Worm (Caenorhabditis elegans) whole organism, L3 larva: ENCODE measurements around the gene D1086.19.

ENCODE experiments used
- R02D3.7 ChIP-seq: fragments of 150-350 bp; optimal IDR thresholded peaks from 2 replicates; lab custom pipeline; 2014; ENCODE audit warnings: missing biosample characterization, missing genetic modification characterization
- ZK546.5 ChIP-seq: sonication (generic microtip); optimal IDR thresholded peaks from 2 replicates; lab custom pipeline; 2017; ENCODE audit warnings: missing biosample characterization, missing genetic modification characterization
- aly-2 ChIP-seq: fragments of 150-350 bp; optimal IDR thresholded peaks from 2 replicates; lab custom pipeline; 2014; ENCODE audit warnings: missing biosample characterization, missing genetic modification characterization
- ama-1 ChIP-seq: fragments of 150-350 bp; optimal IDR thresholded peaks from 2 replicates; lab custom pipeline; 2018
- ceh-16 ChIP-seq: sonication (generic microtip); optimal IDR thresholded peaks from 2 replicates; lab custom pipeline; 2017; ENCODE audit warnings: missing biosample characterization, missing genetic modification characterization
- ceh-28 ChIP-seq: fragments of 150-350 bp; optimal IDR thresholded peaks from 2 replicates; lab custom pipeline; 2014; ENCODE audit warnings: missing biosample characterization, missing genetic modification reagents, missing genetic modification characterization
- ceh-82 ChIP-seq: fragments of 150-350 bp; optimal IDR thresholded peaks from 2 replicates; lab custom pipeline; 2014; ENCODE audit warnings: missing biosample characterization, missing genetic modification characterization
- ceh-9 ChIP-seq: sonication (generic microtip); optimal IDR thresholded peaks from 2 replicates; lab custom pipeline; 2018; ENCODE audit warnings: missing biosample characterization, missing genetic modification characterization
- daf-12 ChIP-seq: fragments of 150-350 bp; optimal IDR thresholded peaks from 2 replicates; lab custom pipeline; 2014; ENCODE audit warnings: missing biosample characterization, missing genetic modification reagents, missing genetic modification characterization
- egl-27 ChIP-seq: sonication (generic microtip); optimal IDR thresholded peaks from 4 replicates; lab custom pipeline; 2017; ENCODE audit warnings: missing biosample characterization, missing genetic modification reagents, missing genetic modification characterization
- egl-5 ChIP-seq: fragments of 150-350 bp; optimal IDR thresholded peaks from 2 replicates; lab custom pipeline; 2017; ENCODE audit warnings: missing biosample characterization, missing genetic modification reagents, missing genetic modification characterization, inconsistent platforms
- elt-1 ChIP-seq: fragments of 150-350 bp; optimal IDR thresholded peaks from 2 replicates; lab custom pipeline; 2014; ENCODE audit warnings: missing biosample characterization, missing genetic modification characterization
- elt-2 ChIP-seq: sonication (generic microtip); optimal IDR thresholded peaks from 2 replicates; lab custom pipeline; 2016; ENCODE audit warnings: missing genetic modification reagents, mild to moderate bottlenecking, missing genetic modification characterization, missing compliant biosample characterization
- elt-3 ChIP-seq, 3 experiments: fragments of 150-350 bp in 1 of 3; sonication (generic microtip) in 2 of 3; optimal IDR thresholded peaks; 2 replicates in 2 of 3; 4 replicates in 1 of 3; lab custom pipeline; 2014 to 2017; ENCODE audit warnings: missing biosample characterization in 3 of 3, missing genetic modification characterization in 3 of 3
- fkh-10 ChIP-seq: sonication (generic microtip); optimal IDR thresholded peaks from 2 replicates; lab custom pipeline; 2017; ENCODE audit warnings: missing biosample characterization, missing genetic modification reagents, missing genetic modification characterization
- hmg-11 ChIP-seq: sonication (generic microtip); optimal IDR thresholded peaks from 2 replicates; lab custom pipeline; 2016; ENCODE audit warnings: missing genetic modification characterization, missing compliant biosample characterization
- jun-1 ChIP-seq: fragments of 150-350 bp; optimal IDR thresholded peaks from 2 replicates; lab custom pipeline; 2014; ENCODE audit warnings: missing biosample characterization, missing genetic modification reagents, missing genetic modification characterization
- lin-15B ChIP-seq: fragments of 150-350 bp; optimal IDR thresholded peaks from 2 replicates; lab custom pipeline; 2014; ENCODE audit warnings: missing biosample characterization, missing genetic modification characterization
- lin-39 ChIP-seq: fragments of 150-350 bp; optimal IDR thresholded peaks from 2 replicates; lab custom pipeline; 2018; ENCODE audit warnings: missing biosample characterization, missing genetic modification reagents, missing genetic modification characterization
- mdl-1 ChIP-seq: fragments of 150-350 bp; optimal IDR thresholded peaks from 2 replicates; lab custom pipeline; 2014; ENCODE audit warnings: missing biosample characterization, missing genetic modification characterization
- nfya-1 ChIP-seq: sonication (generic microtip); optimal IDR thresholded peaks from 2 replicates; lab custom pipeline; 2017; ENCODE audit warnings: missing genetic modification characterization, mild to moderate bottlenecking, missing compliant biosample characterization, antibody characterized with exemption, moderate library complexity; ENCODE audit not compliant: insufficient read depth
- nhr-12 ChIP-seq: fragments of 150-350 bp; optimal IDR thresholded peaks from 2 replicates; lab custom pipeline; 2014; ENCODE audit warnings: missing biosample characterization, missing genetic modification characterization
- nhr-25 ChIP-seq: sonication (generic microtip); optimal IDR thresholded peaks from 2 replicates; lab custom pipeline; 2017; ENCODE audit warnings: missing biosample characterization, missing genetic modification characterization
- nhr-28 ChIP-seq: fragments of 150-350 bp; optimal IDR thresholded peaks from 2 replicates; lab custom pipeline; 2014; ENCODE audit warnings: missing biosample characterization, missing genetic modification characterization
- nhr-43 ChIP-seq: sonication (generic microtip); optimal IDR thresholded peaks from 2 replicates; lab custom pipeline; 2016; ENCODE audit warnings: mild to moderate bottlenecking, missing genetic modification characterization, missing compliant biosample characterization; ENCODE audit not compliant: poor library complexity, severe bottlenecking
- nhr-67 ChIP-seq: fragments of 150-350 bp; optimal IDR thresholded peaks from 2 replicates; lab custom pipeline; 2014; ENCODE audit warnings: missing biosample characterization, missing genetic modification characterization
- nhr-77 ChIP-seq: fragments of 150-350 bp; optimal IDR thresholded peaks from 2 replicates; lab custom pipeline; 2014; ENCODE audit warnings: missing biosample characterization, missing genetic modification characterization
- pha-4 ChIP-seq: fragments of 150-350 bp; optimal IDR thresholded peaks from 2 replicates; lab custom pipeline; 2014; ENCODE audit warnings: missing biosample characterization, missing genetic modification reagents, missing genetic modification characterization
- pqm-1 ChIP-seq: fragments of 150-350 bp; optimal IDR thresholded peaks from 2 replicates; lab custom pipeline; 2017; ENCODE audit warnings: missing biosample characterization, missing genetic modification characterization, inconsistent platforms
- sea-2 ChIP-seq: fragments of 150-350 bp; sonication (generic microtip); optimal IDR thresholded peaks from 4 replicates; lab custom pipeline; 2014; ENCODE audit warnings: missing biosample characterization, missing genetic modification reagents, missing genetic modification characterization
- snpc-4 ChIP-seq: fragments of 150-350 bp; optimal IDR thresholded peaks from 2 replicates; lab custom pipeline; 2014; ENCODE audit warnings: missing biosample characterization, missing genetic modification characterization
- tbx-2 ChIP-seq: sonication (generic microtip); optimal IDR thresholded peaks from 2 replicates; lab custom pipeline; 2016; ENCODE audit warnings: mild to moderate bottlenecking, missing genetic modification characterization, missing compliant biosample characterization
- unc-39 ChIP-seq: sonication (generic microtip); optimal IDR thresholded peaks from 4 replicates; lab custom pipeline; 2017; ENCODE audit warnings: missing biosample characterization, missing genetic modification characterization
- unc-62 ChIP-seq: fragments of 150-350 bp; sonication (generic microtip); optimal IDR thresholded peaks from 4 replicates; lab custom pipeline; 2014; ENCODE audit warnings: missing biosample characterization, missing genetic modification reagents, missing genetic modification characterization
- zag-1 ChIP-seq: fragments of 150-350 bp; optimal IDR thresholded peaks from 2 replicates; lab custom pipeline; 2014; ENCODE audit warnings: missing biosample characterization, missing genetic modification characterization
- ztf-11 ChIP-seq: fragments of 150-350 bp; optimal IDR thresholded peaks from 2 replicates; lab custom pipeline; 2014; ENCODE audit warnings: missing biosample characterization, missing genetic modification characterization
- ztf-4 ChIP-seq: fragments of 150-350 bp; optimal IDR thresholded peaks from 2 replicates; lab custom pipeline; 2014; ENCODE audit warnings: missing biosample characterization, missing genetic modification characterization

D1086.19 gene

DNA sequence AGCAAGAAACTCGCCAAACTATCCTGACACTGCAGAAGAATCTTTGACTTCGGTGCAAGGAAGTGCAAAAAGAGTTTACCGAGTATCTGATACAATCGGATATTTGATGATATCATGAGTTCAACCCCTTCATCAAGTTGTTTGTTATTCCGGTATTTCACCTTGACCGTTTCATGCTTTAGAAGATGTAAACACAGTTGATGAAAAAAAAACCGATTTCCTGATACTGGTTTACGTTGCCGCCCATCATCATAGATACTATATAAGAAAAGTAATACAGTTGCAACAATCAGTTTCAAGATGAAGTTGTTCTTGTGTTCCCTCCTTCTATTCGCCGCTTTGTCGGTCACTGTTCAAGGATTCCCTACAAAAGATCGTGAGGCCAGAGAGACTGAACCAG, 19.4 kb downstream of the D1086.19 start, which contains the start of gene H39E23.3:
TSS of gene H39E23.3 (plus strand) at position 301 of the 400 bp plus-strand sequence.
- TF ChIP-seq ceh-82 (tag; lab: Kevin White, UChicago) = no peak
- TF ChIP-seq sea-2 = no peak
- TF ChIP-seq egl-27 = no peak
- no peak for TF ChIP-seq mdl-1 (tag; lab: Kevin White, UChicago)
- TF ChIP-seq nhr-67 (tag; lab: Kevin White, UChicago) = no peak
- no peak for TF ChIP-seq ceh-9 (tag; lab: Kevin White, UChicago)
- TF ChIP-seq nhr-25 (tag; lab: Kevin White, UChicago) = no peak
- no peak for TF ChIP-seq hmg-11 (tag; lab: Kevin White, UChicago)
- no peak for TF ChIP-seq lin-15B (tag; lab: Kevin White, UChicago)
- no peak for TF ChIP-seq unc-39 (tag; lab: Kevin White, UChicago)
- TF ChIP-seq R02D3.7 (tag; lab: Kevin White, UChicago) = no peak
- no peak for TF ChIP-seq jun-1 (tag; lab: Kevin White, UChicago)
- no peak for TF ChIP-seq unc-62 (GFP tag; lab: Kevin White, UChicago)

DNA sequence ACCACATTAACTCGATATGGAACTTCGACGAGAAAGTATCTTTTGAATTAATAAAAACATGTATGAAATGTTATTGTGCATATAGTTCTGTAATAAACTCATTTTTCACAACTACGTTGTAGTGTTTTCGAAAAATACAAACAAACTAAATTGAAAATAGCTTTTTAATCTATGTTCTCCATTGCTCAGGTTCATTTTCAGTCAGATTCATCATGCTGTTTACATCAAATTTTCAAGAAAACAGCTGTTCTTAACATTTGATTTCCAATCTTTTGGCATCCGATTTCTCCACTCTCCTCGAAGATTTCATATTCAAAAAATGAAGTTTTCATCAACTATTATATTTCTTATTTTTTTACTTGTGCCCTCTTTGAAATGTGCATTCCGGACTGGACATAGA, 21.9 kb downstream of the D1086.19 start, which contains the start of gene H39E23.2:
TSS of gene H39E23.2 (plus strand) at position 301 of the 400 bp plus-strand sequence.
- TF ChIP-seq mdl-1 (tag; lab: Kevin White, UChicago) (no peak), ZK546.5 (tag; lab: Kevin White, UChicago) (no peak), egl-5 (tag; lab: Kevin White, UChicago) (no peak), zag-1 (tag; lab: Kevin White, UChicago) (no peak), elt-3 (tag; optimal IDR thresholded peaks at IDR 0.05; lab: Kevin White, UChicago) (no peak), lin-15B (tag; lab: Kevin White, UChicago) (no peak), snpc-4 (no peak), pha-4 (tag; lab: Kevin White, UChicago) (no peak), elt-2 (no peak), fkh-10 (GFP tag; lab: Kevin White, UChicago) (no peak), unc-39 (tag; lab: Kevin White, UChicago) (no peak), ceh-16 (tag; lab: Kevin White, UChicago) (no peak), nhr-43 (no peak)
- TF ChIP-seq, all 47 proteins: peak for 0

DNA sequence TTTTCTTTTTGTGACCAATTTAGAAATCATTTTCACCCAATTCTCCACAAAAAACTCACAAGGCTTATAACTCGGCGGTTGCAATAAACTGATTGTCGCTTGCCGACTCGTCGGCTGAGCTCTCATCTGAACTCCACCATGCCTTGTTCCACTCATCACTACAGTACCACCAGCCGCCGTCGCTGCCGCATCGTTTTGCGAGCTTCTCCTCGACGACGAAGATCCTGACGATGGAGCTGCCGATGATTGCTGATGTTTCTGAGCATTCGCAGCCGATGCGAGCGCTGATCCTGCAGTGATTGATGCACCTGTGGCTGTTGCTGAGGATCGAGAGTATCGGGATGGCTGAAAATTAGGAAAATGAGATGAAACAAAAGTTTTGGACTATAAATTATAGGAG, 32.5 kb downstream of the D1086.19 start:
- TF ChIP-seq aly-2 (no peak), ZK546.5 (tag; lab: Kevin White, UChicago) (no peak), ztf-11 (no peak), elt-1 (no peak), elt-2 (no peak), lin-39 (no peak), egl-5 (tag; lab: Kevin White, UChicago) (no peak), tbx-2 (no peak), nhr-28 (tag; lab: Kevin White, UChicago) (no peak), hmg-11 (tag; lab: Kevin White, UChicago) (no peak), ceh-28 (tag; lab: Kevin White, UChicago) (no peak), sea-2 (no peak), daf-12 (tag; lab: Kevin White, UChicago) (no peak), pqm-1 (no peak), nfya-1 (tag; lab: Kevin White, UChicago) (no peak), nhr-12 (tag; lab: Kevin White, UChicago) (no peak), ztf-4 (tag; lab: Kevin White, UChicago) (no peak), pha-4 (tag; lab: Kevin White, UChicago) (no peak)

- TF ChIP-seq ztf-4 (tag; lab: Kevin White, UChicago) (no peak), snpc-4 (no peak), nhr-77 (tag; lab: Kevin White, UChicago) (no peak), ama-1 (lab: Kevin White, UChicago) (no peak)
- TF ChIP-seq, all 47 proteins: peak for 0
Measured at ce11 chrV:14123176-14123575, 35.0 kb downstream of the D1086.19 start.
